Fruit fly (Drosophila melanogaster) whole organism, adult: Measurements from ENCODE around the gene CG13887.

ENCODE experiments used
- CG11617 ChIP-seq: fragments of 200-800 bp; sonication (Bioruptor generic); optimal IDR thresholded peaks from 2 replicates; lab custom pipeline; 2017; ENCODE audit warnings: mild to moderate bottlenecking, missing biosample characterization, missing genetic modification reagents, missing genetic modification characterization
- CG7101 ChIP-seq: fragments of 200-800 bp; sonication (Bioruptor generic); optimal IDR thresholded peaks from 2 replicates; lab custom pipeline; 2018; ENCODE audit warnings: missing biosample characterization, mild to moderate bottlenecking, missing genetic modification characterization, moderate library complexity
- Mnt ChIP-seq: fragments of 200-800 bp; sonication (Bioruptor generic); optimal IDR thresholded peaks from 2 replicates; lab custom pipeline; 2016; ENCODE audit warnings: missing biosample characterization, mild to moderate bottlenecking, missing genetic modification characterization
- cic ChIP-seq: fragments of 200-800 bp; sonication (Bioruptor generic); optimal IDR thresholded peaks from 2 replicates; lab custom pipeline; 2017; ENCODE audit warnings: missing biosample characterization, mild to moderate bottlenecking, missing genetic modification characterization, moderate library complexity
- kay ChIP-seq: fragments of 200-800 bp; sonication (Bioruptor generic); peaks from one replicate; lab custom pipeline; 2016; ENCODE audit warnings: missing biosample characterization, missing genetic modification characterization, borderline replicate concordance
- ovo ChIP-seq: fragments of 200-800 bp; sonication (Bioruptor generic); optimal IDR thresholded peaks from 2 replicates; lab custom pipeline; 2016; ENCODE audit warnings: missing biosample characterization, missing genetic modification characterization
- toe ChIP-seq: fragments of 200-800 bp; sonication (Bioruptor generic); optimal IDR thresholded peaks from 2 replicates; lab custom pipeline; 2016; ENCODE audit warnings: missing biosample characterization, missing genetic modification characterization

DNA sequence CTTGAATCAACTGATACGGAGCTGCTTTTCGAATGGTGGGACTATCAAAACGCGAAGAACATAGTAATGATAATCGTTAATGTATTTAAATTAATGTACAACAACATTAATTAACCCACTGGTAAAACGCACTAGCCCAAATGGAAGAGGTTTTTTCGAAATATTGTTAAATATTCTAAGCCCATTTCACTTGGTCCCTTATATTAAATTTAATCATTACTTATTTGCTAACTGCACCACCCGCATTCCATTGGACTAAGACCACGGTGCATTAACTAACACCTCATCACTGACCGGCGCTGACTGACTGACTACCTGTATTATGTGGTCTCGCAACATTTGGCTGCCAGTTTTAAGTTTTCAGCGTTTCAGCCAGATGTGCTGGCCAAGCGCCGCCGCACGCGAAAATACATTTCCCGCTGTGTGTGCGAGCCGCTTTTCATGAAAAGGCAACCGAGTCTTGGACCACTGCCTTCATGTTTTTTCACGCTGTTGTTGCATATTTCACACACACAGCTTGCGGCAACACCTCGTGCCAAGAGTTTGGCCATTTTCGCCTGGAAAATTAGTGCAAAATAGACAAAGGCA, 43.8 kb upstream of the CG13887 start:
- no peak for TF ChIP-seq cic
- no peak for TF ChIP-seq CG11617 (GFP tag; lab: Kevin White, UChicago)
- no peak for TF ChIP-seq kay
- TF ChIP-seq CG7101 (tag; lab: Kevin White, UChicago): no peak
- no peak for TF ChIP-seq Mnt (GFP tag; lab: Kevin White, UChicago)
- TF ChIP-seq toe (GFP tag; lab: Kevin White, UChicago): no peak
- TF ChIP-seq ovo (GFP tag; lab: Kevin White, UChicago): no peak
